Worm (Caenorhabditis elegans): ENCODE results near the gene memb-1.

ce11 chrX:9417948-9418347 lies 23.4 kb downstream of the memb-1 start:
- TF ChIP-seq snpc-1.3 (tag; optimal IDR thresholded peaks at IDR 0.05; ENCODE audit: insufficient read depth) (no peak), snpc-3.4 (tag; optimal IDR thresholded peaks at IDR 0.05) (no peak), hlh-26 (GFP tag; conservative IDR thresholded peaks at IDR 0.05) (no peak), Y53F4B.3 (GFP tag; IDR thresholded peaks at IDR 0.05) (no peak), mcd-1 (GFP tag; IDR thresholded peaks at IDR 0.05) (no peak), B0035.1 (tag; optimal IDR thresholded peaks at IDR 0.05) (no peak), attf-6 (GFP tag; IDR thresholded peaks at IDR 0.05) (no peak), lsy-27 (tag; optimal IDR thresholded peaks at IDR 0.05; ENCODE audit: borderline replicate concordance, insufficient read depth) (no peak), tbp1 (GFP tag; optimal IDR thresholded peaks at IDR 0.05) (no peak), ztf-26 (tag; optimal IDR thresholded peaks at IDR 0.05) (no peak)
